Worm (Caenorhabditis elegans) whole organism, L4 larva: ENCODE measurements around the gene dhs-20.

Experiments
- F10B5.3 ChIP-seq: sonication (generic microtip); optimal IDR thresholded peaks from 2 replicates; lab custom pipeline; 2016; ENCODE audit warnings: mild to moderate bottlenecking, missing genetic modification characterization, missing compliant biosample characterization
- T26A8.4 ChIP-seq: fragments of 200-800 bp; sonication (Bioruptor generic); IDR thresholded peaks from 2 replicates; pipeline ENCODE4 v1.3.6; 2022; ENCODE audit warnings: missing genetic modification characterization, missing compliant biosample characterization
- Y5F2A.4 ChIP-seq: fragments of 200-800 bp; sonication (Bioruptor generic); optimal IDR thresholded peaks from 2 replicates; lab custom pipeline; 2018; ENCODE audit warnings: mild to moderate bottlenecking, missing genetic modification characterization, missing compliant biosample characterization
- ZK546.5 ChIP-seq, 2 experiments: sonication (generic microtip); optimal IDR thresholded peaks; 2 replicates each; lab custom pipeline; 2017; ENCODE audit warnings: missing biosample characterization in 2 of 2, missing genetic modification characterization in 2 of 2
- aha-1 ChIP-seq: fragments of 150-350 bp; peaks from one replicate; lab custom pipeline; 2014; ENCODE audit warnings: missing biosample characterization, missing genetic modification characterization
- aly-2 ChIP-seq: sonication (generic microtip); optimal IDR thresholded peaks from 2 replicates; lab custom pipeline; 2018; ENCODE audit warnings: missing biosample characterization, missing genetic modification characterization
- ceh-62 ChIP-seq: sonication (generic microtip); optimal IDR thresholded peaks from 2 replicates; lab custom pipeline; 2017; ENCODE audit warnings: missing biosample characterization, missing genetic modification characterization
- ceh-82 ChIP-seq: sonication (generic microtip); optimal IDR thresholded peaks from 2 replicates; lab custom pipeline; 2017; ENCODE audit warnings: missing biosample characterization, missing genetic modification characterization
- cey-2 ChIP-seq: sonication (generic microtip); optimal IDR thresholded peaks from 3 replicates; lab custom pipeline; 2017; ENCODE audit warnings: missing genetic modification characterization, mild to moderate bottlenecking, missing compliant biosample characterization, antibody characterized with exemption, borderline replicate concordance; ENCODE audit not compliant: insufficient read depth
- daf-16 ChIP-seq, 3 experiments: sonication (generic microtip); optimal IDR thresholded peaks; 2 replicates each; lab custom pipeline; 2016 to 2017; ENCODE audit warnings: missing genetic modification characterization in 3 of 3, missing genetic modification reagents in 3 of 3, mild to moderate bottlenecking in 2 of 3, missing compliant biosample characterization in 2 of 3, missing biosample characterization in 1 of 3, moderate library complexity in 1 of 3
- daf-19 ChIP-seq: fragments of 200-800 bp; sonication (Bioruptor generic); conservative IDR thresholded peaks from 2 replicates; pipeline ENCODE4 v1.3.6; 2022; ENCODE audit warnings: missing genetic modification characterization, missing compliant biosample characterization
- dmd-8 ChIP-seq: fragments of 200-800 bp; sonication (Bioruptor generic); IDR thresholded peaks from 2 replicates; pipeline ENCODE4 v1.3.6; 2022; ENCODE audit warnings: missing genetic modification characterization, missing compliant biosample characterization
- dve-1 ChIP-seq: sonication (generic microtip); optimal IDR thresholded peaks from 2 replicates; lab custom pipeline; 2017; ENCODE audit warnings: antibody characterized with exemption, mild to moderate bottlenecking, missing genetic modification characterization, missing compliant biosample characterization; ENCODE audit not compliant: insufficient read depth
- egl-27 ChIP-seq: sonication (generic microtip); optimal IDR thresholded peaks from 3 replicates; lab custom pipeline; 2017; ENCODE audit warnings: missing biosample characterization, missing genetic modification reagents, missing genetic modification characterization
- egl-43 ChIP-seq: fragments of 200-800 bp; sonication (Bioruptor generic); IDR thresholded peaks from 2 replicates; pipeline ENCODE4 v1.3.6; 2022; ENCODE audit warnings: missing genetic modification reagents, missing genetic modification characterization, missing compliant biosample characterization
- fos-1 ChIP-seq: fragments of 150-350 bp; optimal IDR thresholded peaks from 2 replicates; lab custom pipeline; 2014; ENCODE audit warnings: missing biosample characterization, missing genetic modification characterization
- hif-1 ChIP-seq, 2 experiments: sonication (generic microtip); optimal IDR thresholded peaks; 2 replicates each; lab custom pipeline; 2016 to 2017; ENCODE audit warnings: missing compliant biosample characterization in 2 of 2, missing genetic modification characterization in 2 of 2, missing genetic modification reagents in 2 of 2, missing genotype in 2 of 2, mild to moderate bottlenecking in 1 of 2
- jun-1 ChIP-seq: fragments of 150-350 bp; optimal IDR thresholded peaks from 2 replicates; lab custom pipeline; 2014; ENCODE audit warnings: missing biosample characterization, missing genetic modification reagents, missing genetic modification characterization
- lin-38 ChIP-seq: fragments of 200-800 bp; sonication (Bioruptor generic); IDR thresholded peaks from 2 replicates; pipeline ENCODE4 v1.3.6; 2022; ENCODE audit warnings: missing genetic modification reagents, missing genetic modification characterization, missing compliant biosample characterization
- lin-39 ChIP-seq: fragments of 150-350 bp; optimal IDR thresholded peaks from 2 replicates; lab custom pipeline; 2014; ENCODE audit warnings: missing biosample characterization, missing genetic modification reagents, missing genetic modification characterization
- lir-3 ChIP-seq: sonication (generic microtip); optimal IDR thresholded peaks from 2 replicates; lab custom pipeline; 2016; ENCODE audit warnings: mild to moderate bottlenecking, missing genetic modification characterization, missing compliant biosample characterization
- madf-9 ChIP-seq: fragments of 200-800 bp; sonication (Bioruptor generic); conservative IDR thresholded peaks from 2 replicates; pipeline ENCODE4 v1.3.6; 2022; ENCODE audit warnings: missing genetic modification reagents, missing genetic modification characterization, missing compliant biosample characterization
- mdl-1 ChIP-seq, 2 experiments: fragments of 150-350 bp in 1 of 2; sonication (generic microtip) in 1 of 2; optimal IDR thresholded peaks; 2 replicates each; lab custom pipeline; 2014 to 2017; ENCODE audit warnings: missing biosample characterization in 2 of 2, missing genetic modification characterization in 2 of 2
- mdt-29 ChIP-seq: fragments of 200-800 bp; sonication (Bioruptor generic); IDR thresholded peaks from 2 replicates; pipeline ENCODE4 v1.3.6; 2022; ENCODE audit warnings: missing genetic modification reagents, missing genetic modification characterization, missing compliant biosample characterization
- mep-1 ChIP-seq: fragments of 150-350 bp; sonication (generic microtip); optimal IDR thresholded peaks from 3 replicates; lab custom pipeline; 2014; ENCODE audit warnings: missing biosample characterization, missing genetic modification characterization
- mxl-2 ChIP-seq: fragments of 200-800 bp; sonication (Bioruptor generic); conservative IDR thresholded peaks from 2 replicates; pipeline ENCODE4 v1.3.6; 2022; ENCODE audit warnings: missing genetic modification reagents, missing genetic modification characterization, missing compliant biosample characterization
- nhr-111 ChIP-seq: fragments of 200-800 bp; sonication (Bioruptor generic); optimal IDR thresholded peaks from 2 replicates; lab custom pipeline; 2018; ENCODE audit warnings: mild to moderate bottlenecking, missing genetic modification characterization, missing compliant biosample characterization
- nhr-237 ChIP-seq: sonication (generic microtip); optimal IDR thresholded peaks from 2 replicates; lab custom pipeline; 2017; ENCODE audit warnings: missing biosample characterization, missing genetic modification characterization
- nhr-25 ChIP-seq: sonication (generic microtip); optimal IDR thresholded peaks from 2 replicates; lab custom pipeline; 2017; ENCODE audit warnings: missing genetic modification characterization, mild to moderate bottlenecking, missing compliant biosample characterization, antibody characterized with exemption, moderate library complexity, borderline replicate concordance; ENCODE audit not compliant: insufficient read depth
- nhr-28 ChIP-seq: fragments of 150-350 bp; optimal IDR thresholded peaks from 2 replicates; lab custom pipeline; 2014; ENCODE audit warnings: missing biosample characterization, missing genetic modification characterization
- nhr-6 ChIP-seq: fragments of 150-350 bp; optimal IDR thresholded peaks from 2 replicates; lab custom pipeline; 2014; ENCODE audit warnings: missing biosample characterization, missing genetic modification characterization
- snpc-1.2 ChIP-seq: fragments of 200-800 bp; sonication (Bioruptor generic); IDR thresholded peaks from 2 replicates; pipeline ENCODE4 v1.3.6; 2022; ENCODE audit warnings: missing genetic modification reagents, missing genetic modification characterization, missing compliant biosample characterization
- snpc-4 ChIP-seq: fragments of 150-350 bp; optimal IDR thresholded peaks from 2 replicates; lab custom pipeline; 2014; ENCODE audit warnings: missing biosample characterization, missing genetic modification characterization
- spr-3 ChIP-seq: fragments of 200-800 bp; sonication (Bioruptor generic); optimal IDR thresholded peaks from 2 replicates; lab custom pipeline; 2018; ENCODE audit warnings: mild to moderate bottlenecking, missing genetic modification characterization, missing compliant biosample characterization
- tra-1 ChIP-seq: fragments of 200-800 bp; sonication (Bioruptor generic); IDR thresholded peaks from 2 replicates; pipeline ENCODE4 v1.3.6; 2022; ENCODE audit warnings: missing genetic modification reagents, missing genetic modification characterization, missing compliant biosample characterization
- unc-39 ChIP-seq: sonication (generic microtip); optimal IDR thresholded peaks from 2 replicates; lab custom pipeline; 2017; ENCODE audit warnings: missing biosample characterization, missing genetic modification characterization
- unc-62 ChIP-seq, 3 experiments: fragments of 150-350 bp in 1 of 3; sonication (generic microtip); optimal IDR thresholded peaks in 2 of 3; peaks in 1 of 3; 1 replicate in 1 of 3; 2 replicates in 2 of 3; lab custom pipeline; 2014 to 2017; ENCODE audit warnings: missing biosample characterization in 3 of 3, missing genetic modification characterization in 3 of 3, missing genetic modification reagents in 3 of 3, missing genotype in 1 of 3
- vab-7 ChIP-seq: fragments of 200-800 bp; sonication (Bioruptor generic); IDR thresholded peaks from 2 replicates; pipeline ENCODE4 v1.3.6; 2022; ENCODE audit warnings: missing genetic modification reagents, missing genetic modification characterization, missing compliant biosample characterization
- zag-1 ChIP-seq: fragments of 150-350 bp; optimal IDR thresholded peaks from 2 replicates; lab custom pipeline; 2014; ENCODE audit warnings: missing biosample characterization, missing genetic modification characterization
- zfp-2 ChIP-seq: sonication (generic microtip); optimal IDR thresholded peaks from 2 replicates; lab custom pipeline; 2016; ENCODE audit warnings: mild to moderate bottlenecking, missing genetic modification characterization, missing compliant biosample characterization
- ztf-11 ChIP-seq: fragments of 150-350 bp; optimal IDR thresholded peaks from 2 replicates; lab custom pipeline; 2014; ENCODE audit warnings: missing biosample characterization, missing genetic modification characterization

Gene dhs-20

ce11 chrV:11638634-11639117 lies 34.3 kb upstream of the dhs-20 start (continued):
- TF ChIP-seq egl-27 = no peak
- TF ChIP-seq jun-1 (tag; lab: Kevin White, UChicago) = no peak
- TF ChIP-seq aha-1 (tag; lab: Kevin White, UChicago) = peak; percentile 95
- TF ChIP-seq, all 104 proteins: peak for 21

- no peak for TF ChIP-seq zfp-2 (tag; lab: Kevin White, UChicago)
- TF ChIP-seq mep-1 (tag; lab: Kevin White, UChicago) = no peak
- TF ChIP-seq cey-2 (tag; lab: Kevin White, UChicago) = no peak
- TF ChIP-seq mdl-1 (tag; optimal IDR thresholded peaks at IDR 0.05; lab: Kevin White, UChicago) = no peak
- TF ChIP-seq vab-7 (GFP tag; lab: Robert Waterston, UW) = no peak
- TF ChIP-seq hif-1 (tag; optimal IDR thresholded peaks at IDR 0.05; lab: Kevin White, UChicago) = no peak
- TF ChIP-seq nhr-6 (tag; lab: Kevin White, UChicago) = no peak
- no peak for TF ChIP-seq zag-1 (tag; lab: Kevin White, UChicago)
- TF ChIP-seq T26A8.4 (GFP tag; lab: Robert Waterston, UW) = no peak
- TF ChIP-seq ZK546.5 (tag; optimal IDR thresholded peaks at IDR 0.05; lab: Kevin White, UChicago) = no peak
- no peak for TF ChIP-seq lir-3
- TF ChIP-seq snpc-4 (tag; lab: Kevin White, UChicago) = no peak
- TF ChIP-seq dmd-8 = no peak
- no peak for TF ChIP-seq nhr-237
- no peak for TF ChIP-seq daf-16 (GFP tag; optimal IDR thresholded peaks at IDR 0.05; lab: Kevin White, UChicago)
- no peak for TF ChIP-seq daf-16 (tag; optimal IDR thresholded peaks at IDR 0.05; lab: Kevin White, UChicago)
- no peak for TF ChIP-seq madf-9 (GFP tag; lab: Robert Waterston, UW)
- TF ChIP-seq lin-39 (tag; lab: Kevin White, UChicago) = no peak
- no peak for TF ChIP-seq unc-39 (tag; lab: Kevin White, UChicago)
- TF ChIP-seq nhr-25 = no peak
Measured at ce11 chrV:11637191-11637590, 32.8 kb upstream of the dhs-20 start, which contains the start of gene sipa-1. Gene sipa-1, minus strand, starts transcription at chrV:11637291.

ce11 chrV:11635587-11635986 lies 31.2 kb upstream of the dhs-20 start:
- no peak for TF ChIP-seq daf-16 (GFP tag; optimal IDR thresholded peaks at IDR 0.05; lab: Kevin White, UChicago)
- TF ChIP-seq daf-16 (tag; optimal IDR thresholded peaks at IDR 0.05; lab: Kevin White, UChicago) = no peak
- TF ChIP-seq ztf-11 (tag; lab: Kevin White, UChicago) = no peak
- peak; percentile 97 for TF ChIP-seq aha-1 (tag; lab: Kevin White, UChicago)
- TF ChIP-seq, all 104 proteins: peak for 1

- TF ChIP-seq unc-62 (GFP tag; optimal IDR thresholded peaks at IDR 0.05 in 1 of 2; lab: Kevin White, UChicago) (peak in 1 of 2 experiments; percentile 64), unc-62 (tag; optimal IDR thresholded peaks at IDR 0.05; lab: Kevin White, UChicago) (no peak), daf-19 (GFP tag; lab: Robert Waterston, UW) (no peak), Y5F2A.4 (GFP tag; lab: Kevin White, UChicago) (no peak)
Measured at ce11 chrV:11631128-11631527, 26.8 kb upstream of the dhs-20 start.

ce11 chrV:11629222-11630026 lies 25.1 kb upstream of the dhs-20 start, which contains the start of gene F35B12.10:
Gene F35B12.10, minus strand, starts transcription at chrV:11629272.
- TF ChIP-seq Y5F2A.4 (GFP tag; lab: Kevin White, UChicago) (no peak), lir-3 (no peak), ceh-62 (tag; lab: Kevin White, UChicago) (no peak), fos-1 (tag; lab: Kevin White, UChicago) (no peak), nhr-28 (tag; lab: Kevin White, UChicago) (peak; percentile 65), F10B5.3 (no peak), egl-43 (GFP tag; lab: Robert Waterston, UW) (0 out of 2 replicates have a peak, but pooled peaks have one; percentile 14), tra-1 (GFP tag; lab: Robert Waterston, UW) (0 out of 2 replicates have a peak, but pooled peaks have one; percentile 36), mdt-29 (GFP tag; lab: Robert Waterston, UW) (no peak), aha-1 (tag; lab: Kevin White, UChicago) (no peak), spr-3 (GFP tag; lab: Kevin White, UChicago) (no peak), ceh-82 (tag; lab: Kevin White, UChicago) (no peak), nhr-111 (no peak), dve-1 (tag; lab: Kevin White, UChicago) (peak; percentile 47), lin-38 (GFP tag; lab: Robert Waterston, UW) (no peak), snpc-1.2 (no peak), mxl-2 (GFP tag; lab: Robert Waterston, UW) (no peak), aly-2 (no peak), lin-39 (tag; lab: Kevin White, UChicago) (no peak)
